Worm (Caenorhabditis elegans) whole organism, L2 larva: ENCODE data around the gene gcy-21.

Experiments
- C34F6.9 ChIP-seq: fragments of 150-350 bp; optimal IDR thresholded peaks from 2 replicates; lab custom pipeline; 2014; ENCODE audit warnings: missing biosample characterization, missing genetic modification characterization
- F13H6.1 ChIP-seq: sonication (generic microtip); optimal IDR thresholded peaks from 2 replicates; lab custom pipeline; 2016; ENCODE audit warnings: missing genetic modification characterization, missing compliant biosample characterization
- R02D3.7 ChIP-seq: fragments of 150-350 bp; optimal IDR thresholded peaks from 2 replicates; lab custom pipeline; 2014; ENCODE audit warnings: missing biosample characterization, missing genetic modification characterization
- Y55F3AM.14 ChIP-seq: fragments of 200-800 bp; sonication (Bioruptor generic); optimal IDR thresholded peaks from 2 replicates; lab custom pipeline; 2018; ENCODE audit warnings: mild to moderate bottlenecking, missing genetic modification characterization, missing compliant biosample characterization
- ZK546.5 ChIP-seq: sonication (generic microtip); optimal IDR thresholded peaks from 2 replicates; lab custom pipeline; 2017; ENCODE audit warnings: missing biosample characterization, missing genetic modification characterization
- alr-1 ChIP-seq: fragments of 150-350 bp; optimal IDR thresholded peaks from 2 replicates; lab custom pipeline; 2014; ENCODE audit warnings: missing biosample characterization, missing genetic modification characterization
- aly-2 ChIP-seq: fragments of 150-350 bp; optimal IDR thresholded peaks from 2 replicates; lab custom pipeline; 2014; ENCODE audit warnings: missing biosample characterization, missing genetic modification characterization
- ama-1 ChIP-seq: fragments of 150-350 bp; optimal IDR thresholded peaks from 2 replicates; lab custom pipeline; 2018; ENCODE audit warnings: inconsistent platforms
- blmp-1 ChIP-seq: sonication (generic microtip); optimal IDR thresholded peaks from 2 replicates; lab custom pipeline; 2017; ENCODE audit warnings: missing genetic modification characterization, mild to moderate bottlenecking, missing compliant biosample characterization, antibody characterized with exemption, moderate library complexity; ENCODE audit not compliant: insufficient read depth
- ceh-16 ChIP-seq: fragments of 150-350 bp; optimal IDR thresholded peaks from 2 replicates; lab custom pipeline; 2014; ENCODE audit warnings: missing biosample characterization, missing genetic modification characterization
- crh-2 ChIP-seq: sonication (generic microtip); optimal IDR thresholded peaks from 2 replicates; lab custom pipeline; 2017; ENCODE audit warnings: missing biosample characterization, missing genetic modification characterization
- egl-27 ChIP-seq: sonication (generic microtip); optimal IDR thresholded peaks from 3 replicates; lab custom pipeline; 2017; ENCODE audit warnings: missing biosample characterization, missing genetic modification reagents, missing genetic modification characterization
- elt-3 ChIP-seq: sonication (generic microtip); optimal IDR thresholded peaks from 2 replicates; lab custom pipeline; 2017; ENCODE audit warnings: missing biosample characterization, missing genetic modification characterization
- gmeb-1 ChIP-seq: fragments of 150-350 bp; optimal IDR thresholded peaks from 2 replicates; lab custom pipeline; 2014; ENCODE audit warnings: missing biosample characterization, missing genetic modification characterization
- lin-11 ChIP-seq: fragments of 150-350 bp; sonication (generic microtip); optimal IDR thresholded peaks from 2 replicates; lab custom pipeline; 2014; ENCODE audit warnings: missing biosample characterization, missing genetic modification characterization, inconsistent platforms, mixed read lengths
- lin-39 ChIP-seq: fragments of 150-350 bp; optimal IDR thresholded peaks from 2 replicates; lab custom pipeline; 2014; ENCODE audit warnings: missing biosample characterization, missing genetic modification reagents, missing genetic modification characterization
- lsy-2 ChIP-seq, 2 experiments: fragments of 150-350 bp in 1 of 2; sonication (generic microtip) in 1 of 2; optimal IDR thresholded peaks; 2 replicates each; lab custom pipeline; 2014 to 2017; ENCODE audit warnings: missing biosample characterization in 2 of 2, missing genetic modification characterization in 2 of 2
- mbf-1 ChIP-seq: sonication (generic microtip); optimal IDR thresholded peaks from 2 replicates; lab custom pipeline; 2017; ENCODE audit warnings: missing biosample characterization, missing genetic modification characterization
- mdl-1 ChIP-seq, 2 experiments: fragments of 150-350 bp in 1 of 2; sonication (generic microtip) in 1 of 2; optimal IDR thresholded peaks; 2 replicates each; lab custom pipeline; 2017; ENCODE audit warnings: missing biosample characterization in 2 of 2, missing genetic modification characterization in 2 of 2
- nhr-10 ChIP-seq: sonication (generic microtip); optimal IDR thresholded peaks from 2 replicates; lab custom pipeline; 2017; ENCODE audit warnings: missing biosample characterization, missing genetic modification characterization
- nhr-12 ChIP-seq: fragments of 150-350 bp; optimal IDR thresholded peaks from 2 replicates; lab custom pipeline; 2014; ENCODE audit warnings: missing biosample characterization, missing genetic modification characterization
- nhr-129 ChIP-seq: fragments of 150-350 bp; optimal IDR thresholded peaks from 2 replicates; lab custom pipeline; 2014; ENCODE audit warnings: missing biosample characterization, missing genetic modification characterization
- nhr-21 ChIP-seq: fragments of 150-350 bp; optimal IDR thresholded peaks from 2 replicates; lab custom pipeline; 2014; ENCODE audit warnings: missing biosample characterization, missing genetic modification characterization
- nhr-23 ChIP-seq: fragments of 150-350 bp; optimal IDR thresholded peaks from 2 replicates; lab custom pipeline; 2014; ENCODE audit warnings: missing biosample characterization, missing genetic modification reagents, missing genetic modification characterization
- nhr-6 ChIP-seq: fragments of 150-350 bp; optimal IDR thresholded peaks from 2 replicates; lab custom pipeline; 2014; ENCODE audit warnings: missing biosample characterization, missing genetic modification characterization
- nhr-77 ChIP-seq: fragments of 150-350 bp; optimal IDR thresholded peaks from 2 replicates; lab custom pipeline; 2014; ENCODE audit warnings: missing biosample characterization, missing genetic modification characterization
- sem-4 ChIP-seq: fragments of 150-350 bp; optimal IDR thresholded peaks from 2 replicates; lab custom pipeline; 2014; ENCODE audit warnings: missing biosample characterization, missing genetic modification reagents, missing genetic modification characterization
- skn-1 ChIP-seq: sonication (generic microtip); optimal IDR thresholded peaks from 2 replicates; lab custom pipeline; 2017; ENCODE audit warnings: missing biosample characterization, missing genetic modification characterization
- sma-9 ChIP-seq, 2 experiments: fragments of 150-350 bp in 1 of 2; sonication (generic microtip) in 1 of 2; optimal IDR thresholded peaks; 2 replicates each; lab custom pipeline; 2014 to 2016; ENCODE audit warnings: missing genetic modification characterization in 2 of 2, mild to moderate bottlenecking in 1 of 2, missing biosample characterization in 1 of 2, missing compliant biosample characterization in 1 of 2, missing genetic modification reagents in 1 of 2, moderate library complexity in 1 of 2
- snpc-4 ChIP-seq: fragments of 150-350 bp; optimal IDR thresholded peaks from 2 replicates; lab custom pipeline; 2014; ENCODE audit warnings: missing biosample characterization, missing genetic modification characterization
- unc-55 ChIP-seq: fragments of 150-350 bp; sonication (generic microtip); optimal IDR thresholded peaks from 3 replicates; lab custom pipeline; 2014; ENCODE audit warnings: missing biosample characterization, missing genetic modification reagents, missing genetic modification characterization
- unc-62 ChIP-seq: fragments of 150-350 bp; optimal IDR thresholded peaks from 2 replicates; lab custom pipeline; 2014; ENCODE audit warnings: missing biosample characterization, missing genetic modification reagents, missing genetic modification characterization
- zag-1 ChIP-seq: fragments of 150-350 bp; optimal IDR thresholded peaks from 2 replicates; lab custom pipeline; 2014; ENCODE audit warnings: missing biosample characterization, missing genetic modification characterization
- ztf-1 ChIP-seq: fragments of 200-800 bp; sonication (Bioruptor generic); conservative IDR thresholded peaks from 2 replicates; pipeline ENCODE4 v1.3.6; 2022; ENCODE audit warnings: missing genetic modification characterization, missing compliant biosample characterization
- ztf-11 ChIP-seq: sonication (generic microtip); optimal IDR thresholded peaks from 2 replicates; lab custom pipeline; 2017; ENCODE audit warnings: missing biosample characterization, missing genetic modification characterization

gcy-21 gene

DNA sequence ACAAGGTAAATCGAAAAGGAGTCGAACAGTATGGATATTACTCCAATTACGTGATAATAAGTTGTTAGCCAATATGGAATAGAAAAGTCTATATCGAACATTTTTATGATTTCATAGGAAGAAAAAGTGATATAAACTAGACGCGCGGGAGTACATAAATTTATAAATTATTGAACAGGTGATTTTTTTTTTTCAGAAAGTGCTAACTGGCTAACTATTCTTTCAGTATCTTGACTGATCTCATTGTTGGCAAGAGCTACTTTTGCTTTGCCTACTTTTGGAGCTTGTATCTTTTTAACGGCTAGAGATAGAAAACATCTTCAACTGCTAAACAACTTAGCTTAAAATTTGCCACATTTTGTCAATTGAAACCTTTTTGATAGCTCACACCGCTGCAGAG is 43.3 kb downstream of the gcy-21 start, which contains the start of gene sri-60:
Gene sri-60, minus strand, starts transcription at position 101 of the 400 bp plus-strand sequence.
- TF ChIP-seq crh-2 (no peak), nhr-10 (tag; lab: Kevin White, UChicago) (no peak), lin-11 (tag; lab: Kevin White, UChicago) (no peak), skn-1 (tag; lab: Kevin White, UChicago) (no peak), ztf-1 (GFP tag; lab: Robert Waterston, UW) (no peak), ZK546.5 (tag; lab: Kevin White, UChicago) (no peak), zag-1 (no peak), R02D3.7 (tag; lab: Kevin White, UChicago) (no peak), egl-27 (tag; lab: Kevin White, UChicago) (no peak), nhr-12 (tag; lab: Kevin White, UChicago) (no peak), mdl-1 (tag; optimal IDR thresholded peaks at IDR 0.05; lab: Kevin White, UChicago) (no peak), snpc-4 (tag; lab: Kevin White, UChicago) (no peak), gmeb-1 (tag; lab: Kevin White, UChicago) (no peak), ama-1 (lab: Kevin White, UChicago) (no peak)

ce11 chrII:2705200-2705599 is 45.7 kb downstream of the gcy-21 start, which contains the start of gene srh-128:
Gene srh-128 (minus strand): TSS chrII:2705300.
- TF ChIP-seq zag-1 = no peak
- no peak for TF ChIP-seq sma-9 (GFP tag; optimal IDR thresholded peaks at IDR 0.05; lab: Kevin White, UChicago)
- no peak for TF ChIP-seq sma-9 (tag; optimal IDR thresholded peaks at IDR 0.05; lab: Kevin White, UChicago)
- no peak for TF ChIP-seq sem-4 (tag; lab: Kevin White, UChicago)
- TF ChIP-seq nhr-6 (tag; lab: Kevin White, UChicago) = no peak
- TF ChIP-seq nhr-12 (tag; lab: Kevin White, UChicago) = no peak
- TF ChIP-seq aly-2 = no peak
- TF ChIP-seq, all 48 proteins: peak for 0

DNA sequence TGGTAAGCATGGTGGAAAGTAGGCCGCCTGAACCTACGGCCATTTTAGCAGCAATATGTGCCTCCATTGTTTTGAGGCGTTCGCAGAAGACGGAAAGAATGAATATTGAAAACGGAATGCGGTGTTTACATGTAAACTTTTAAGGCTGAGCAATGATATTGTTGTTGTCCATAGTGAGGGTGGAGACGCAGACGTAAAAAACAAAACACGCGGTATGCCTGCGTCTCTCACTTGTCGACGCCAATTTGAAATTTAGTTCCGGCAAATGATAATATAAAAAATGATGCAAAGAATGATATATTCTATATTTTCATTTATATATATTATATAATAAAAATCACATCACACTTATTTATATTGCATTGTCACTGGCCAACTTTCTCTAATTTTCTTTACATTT is 48.4 kb downstream of the gcy-21 start, which contains the start of gene Y47G7B.2:
Gene Y47G7B.2, minus strand, starts transcription at position 143 of the 400 bp plus-strand sequence.
- TF ChIP-seq elt-3 (tag; lab: Kevin White, UChicago) = no peak
- no peak for TF ChIP-seq lsy-2 (tag; optimal IDR thresholded peaks at IDR 0.05; lab: Kevin White, UChicago)
- no peak for TF ChIP-seq nhr-10 (tag; lab: Kevin White, UChicago)
- TF ChIP-seq nhr-21 (tag; lab: Kevin White, UChicago) = no peak
- TF ChIP-seq C34F6.9 = peak; percentile 13
- TF ChIP-seq nhr-129 (tag; lab: Kevin White, UChicago) = peak; percentile 45
- peak; percentile 48 for TF ChIP-seq unc-55 (GFP tag; lab: Kevin White, UChicago)
- peak; percentile 37 for TF ChIP-seq sma-9 (GFP tag; optimal IDR thresholded peaks at IDR 0.05; lab: Kevin White, UChicago)
- TF ChIP-seq sma-9 (tag; optimal IDR thresholded peaks at IDR 0.05; lab: Kevin White, UChicago) = no peak

DNA sequence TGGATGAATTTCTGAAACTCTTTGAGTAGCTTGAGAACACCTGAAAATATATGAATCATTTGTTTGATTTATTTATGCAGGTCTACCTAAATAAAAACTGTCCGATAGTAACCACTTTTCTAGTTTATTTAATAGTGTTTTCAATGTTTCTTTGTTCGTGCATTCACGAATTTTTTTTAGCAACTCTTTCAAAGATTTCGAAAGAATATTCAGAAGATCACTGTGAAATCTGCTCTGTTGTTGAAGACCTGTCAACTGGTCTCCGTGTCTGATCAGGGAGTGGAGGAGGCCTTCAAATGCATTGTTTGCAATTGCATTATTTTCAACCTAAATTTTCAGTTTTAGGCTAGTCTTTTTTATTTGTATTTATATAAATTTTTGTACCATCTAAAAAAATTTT is 50.5 kb downstream of the gcy-21 start, which contains the start of gene T05A8.1:
Gene T05A8.1, minus strand, starts transcription at position 101 of the 400 bp plus-strand sequence.
- no peak for TF ChIP-seq unc-62
- TF ChIP-seq aly-2 = no peak
- no peak for TF ChIP-seq zag-1
- TF ChIP-seq Y55F3AM.14 (GFP tag; lab: Kevin White, UChicago) = no peak
- TF ChIP-seq snpc-4 (tag; lab: Kevin White, UChicago) = no peak
- TF ChIP-seq skn-1 (tag; lab: Kevin White, UChicago) = no peak
- no peak for TF ChIP-seq F13H6.1
- no peak for TF ChIP-seq lsy-2 (tag; optimal IDR thresholded peaks at IDR 0.05; lab: Kevin White, UChicago)
- TF ChIP-seq ztf-11 (tag; lab: Kevin White, UChicago) = no peak
- TF ChIP-seq ama-1 (lab: Kevin White, UChicago) = no peak
- TF ChIP-seq lin-39 (tag; lab: Kevin White, UChicago) = no peak
- no peak for TF ChIP-seq nhr-21 (tag; lab: Kevin White, UChicago)
- TF ChIP-seq nhr-23 (tag; lab: Kevin White, UChicago) = no peak
- no peak for TF ChIP-seq blmp-1 (tag; lab: Kevin White, UChicago)

ce11 chrII:2710919-2711318 is 51.5 kb downstream of the gcy-21 start, which contains the start of gene T05A8.2:
Gene T05A8.2 (minus strand): TSS chrII:2711019.
- TF ChIP-seq alr-1 = no peak
- TF ChIP-seq sma-9 (GFP tag; optimal IDR thresholded peaks at IDR 0.05; lab: Kevin White, UChicago) = no peak
- TF ChIP-seq sma-9 (tag; optimal IDR thresholded peaks at IDR 0.05; lab: Kevin White, UChicago) = no peak
- TF ChIP-seq zag-1 = no peak
- no peak for TF ChIP-seq mbf-1
- no peak for TF ChIP-seq ceh-16 (tag; lab: Kevin White, UChicago)
- no peak for TF ChIP-seq unc-55 (GFP tag; lab: Kevin White, UChicago)
- no peak for TF ChIP-seq aly-2
- TF ChIP-seq blmp-1 (tag; lab: Kevin White, UChicago) = no peak
- no peak for TF ChIP-seq nhr-77 (tag; lab: Kevin White, UChicago)
- TF ChIP-seq nhr-10 (tag; lab: Kevin White, UChicago) = no peak
- no peak for TF ChIP-seq nhr-129 (tag; lab: Kevin White, UChicago)
- TF ChIP-seq mdl-1 (tag; optimal IDR thresholded peaks at IDR 0.05; lab: Kevin White, UChicago) = no peak
- no peak for TF ChIP-seq elt-3 (tag; lab: Kevin White, UChicago)
- no peak for TF ChIP-seq ztf-1 (GFP tag; lab: Robert Waterston, UW)
- TF ChIP-seq nhr-23 (tag; lab: Kevin White, UChicago) = no peak
